Fruit fly (Drosophila melanogaster) Kc167 (cell line): ENCODE measurements around the gene Eig71Ef.

ENCODE experiments used
- Myc ChIP-seq: fragments of >200 bp; optimal IDR thresholded peaks from 2 replicates; lab custom pipeline; 2017; ENCODE audit warnings: missing external identifiers
- Sin3A ChIP-seq: fragments of >200 bp; optimal IDR thresholded peaks from 2 replicates; lab custom pipeline; 2018; ENCODE audit warnings: missing external identifiers
- h ChIP-seq: fragments of >200 bp; optimal IDR thresholded peaks from 3 replicates; lab custom pipeline; 2018; ENCODE audit warnings: missing external identifiers
- insv ChIP-seq: fragments of >200 bp; optimal IDR thresholded peaks from 3 replicates; lab custom pipeline; 2018; ENCODE audit warnings: missing external identifiers
- psq ChIP-seq: fragments of >200 bp; optimal IDR thresholded peaks from 2 replicates; lab custom pipeline; 2017; ENCODE audit warnings: missing external identifiers
- ttk ChIP-seq: sonication (Bioruptor generic); optimal IDR thresholded peaks from 2 replicates; lab custom pipeline; 2017; ENCODE audit warnings: missing external identifiers

Eig71Ef gene

dm6 chr3L:15657290-15657689 lies at the start of gene Eig71Ef, which contains the start of gene Eig71Eg:
TSS of gene Eig71Ef (minus strand) at chr3L:15657390.
TSS of gene Eig71Eg (plus strand) at chr3L:15657628.
- TF ChIP-seq ttk (lab: Kevin White, UChicago) (no peak), Myc (lab: Kevin White, UChicago) (no peak), insv (lab: Kevin White, UChicago) (no peak), psq (lab: Kevin White, UChicago) (no peak), h (lab: Kevin White, UChicago) (no peak), Sin3A (lab: Kevin White, UChicago) (no peak)

- TF ChIP-seq h (lab: Kevin White, UChicago): no peak
- no peak for TF ChIP-seq ttk (lab: Kevin White, UChicago)
- TF ChIP-seq Sin3A (lab: Kevin White, UChicago): no peak
- no peak for TF ChIP-seq Myc (lab: Kevin White, UChicago)
- TF ChIP-seq insv (lab: Kevin White, UChicago): no peak
- TF ChIP-seq psq (lab: Kevin White, UChicago): no peak
Measured at dm6 chr3L:15706199-15706598, 49.0 kb upstream of the Eig71Ef start.

- no peak for TF ChIP-seq ttk (lab: Kevin White, UChicago)
- TF ChIP-seq h (lab: Kevin White, UChicago): no peak
- no peak for TF ChIP-seq psq (lab: Kevin White, UChicago)
- no peak for TF ChIP-seq Myc (lab: Kevin White, UChicago)
- TF ChIP-seq insv (lab: Kevin White, UChicago): no peak
- no peak for TF ChIP-seq Sin3A (lab: Kevin White, UChicago)
Measured at dm6 chr3L:15704250-15704985, 47.2 kb upstream of the Eig71Ef start.

- no peak for TF ChIP-seq psq (lab: Kevin White, UChicago)
- no peak for TF ChIP-seq Sin3A (lab: Kevin White, UChicago)
- no peak for TF ChIP-seq ttk (lab: Kevin White, UChicago)
- TF ChIP-seq insv (lab: Kevin White, UChicago): no peak
Measured at dm6 chr3L:15703330-15704119, 46.3 kb upstream of the Eig71Ef start.

- TF ChIP-seq psq (lab: Kevin White, UChicago): no peak
- no peak for TF ChIP-seq Myc (lab: Kevin White, UChicago)
- no peak for TF ChIP-seq insv (lab: Kevin White, UChicago)
- no peak for TF ChIP-seq Sin3A (lab: Kevin White, UChicago)
- no peak for TF ChIP-seq h (lab: Kevin White, UChicago)
- TF ChIP-seq ttk (lab: Kevin White, UChicago): no peak
Measured at dm6 chr3L:15702191-15702590, 45.0 kb upstream of the Eig71Ef start.

dm6 chr3L:15700338-15700966 lies 43.3 kb upstream of the Eig71Ef start:
- TF ChIP-seq Sin3A (lab: Kevin White, UChicago) (no peak), psq (lab: Kevin White, UChicago) (no peak), h (lab: Kevin White, UChicago) (no peak), insv (lab: Kevin White, UChicago) (no peak), Myc (lab: Kevin White, UChicago) (no peak), ttk (lab: Kevin White, UChicago) (no peak)

dm6 chr3L:15699626-15700337 lies 42.6 kb upstream of the Eig71Ef start, which contains the start of gene comm2:
TSS of gene comm2 (minus strand) at chr3L:15699850.
- TF ChIP-seq insv (lab: Kevin White, UChicago) (no peak), Myc (lab: Kevin White, UChicago) (no peak), h (lab: Kevin White, UChicago) (no peak), ttk (lab: Kevin White, UChicago) (no peak), Sin3A (lab: Kevin White, UChicago) (no peak), psq (lab: Kevin White, UChicago) (no peak)

- no peak for TF ChIP-seq Myc (lab: Kevin White, UChicago)
- TF ChIP-seq insv (lab: Kevin White, UChicago): no peak
- no peak for TF ChIP-seq Sin3A (lab: Kevin White, UChicago)
- no peak for TF ChIP-seq psq (lab: Kevin White, UChicago)
- no peak for TF ChIP-seq h (lab: Kevin White, UChicago)
- TF ChIP-seq ttk (lab: Kevin White, UChicago): no peak
Measured at dm6 chr3L:15697916-15698315, 40.7 kb upstream of the Eig71Ef start.

dm6 chr3L:15695195-15695594 lies 38.0 kb upstream of the Eig71Ef start:
- TF ChIP-seq h (lab: Kevin White, UChicago) (no peak), Myc (lab: Kevin White, UChicago) (no peak), insv (lab: Kevin White, UChicago) (no peak), Sin3A (lab: Kevin White, UChicago) (no peak), psq (lab: Kevin White, UChicago) (no peak), ttk (lab: Kevin White, UChicago) (no peak)

- no peak for TF ChIP-seq ttk (lab: Kevin White, UChicago)
Measured at dm6 chr3L:15694406-15694805, 37.2 kb upstream of the Eig71Ef start.
